Fruit fly (Drosophila melanogaster) whole organism, embryonic: ENCODE measurements around the gene Fkbp59.
A peak's percentile ranks its signal among the peaks of the same experiment; 100 is the strongest.

ENCODE experiments used
- Atf6 ChIP-seq: fragments of 200-800 bp; sonication (Bioruptor generic); IDR thresholded peaks from 2 replicates; pipeline ENCODE4 v1.3.6; 2022; ENCODE audit warnings: missing biosample characterization, missing genetic modification characterization
- CG10267 ChIP-seq: fragments of 200-800 bp; sonication (Bioruptor generic); optimal IDR thresholded peaks from 2 replicates; lab custom pipeline; 2018; ENCODE audit warnings: missing biosample characterization, mild to moderate bottlenecking, missing genetic modification characterization, moderate library complexity
- CG10462 ChIP-seq: fragments of 200-800 bp; sonication (Bioruptor generic); optimal IDR thresholded peaks from 2 replicates; lab custom pipeline; 2016; ENCODE audit warnings: missing biosample characterization, missing genetic modification characterization
- CG10979 ChIP-seq: fragments of 200-800 bp; sonication (Bioruptor generic); optimal IDR thresholded peaks from 2 replicates; lab custom pipeline; 2018; ENCODE audit warnings: missing biosample characterization, mild to moderate bottlenecking, missing genetic modification characterization, moderate library complexity
- CG11247 ChIP-seq: fragments of 200-800 bp; sonication (Bioruptor generic); IDR thresholded peaks from 2 replicates; pipeline ENCODE4 v1.3.6; 2022; ENCODE audit warnings: missing biosample characterization, missing genetic modification characterization
- CG11456 ChIP-seq: fragments of 200-800 bp; sonication (Bioruptor generic); IDR thresholded peaks from 3 replicates; pipeline ENCODE4 v1.3.6; 2022; ENCODE audit warnings: missing biosample characterization, missing genetic modification characterization
- CG12299 ChIP-seq: fragments of 200-800 bp; sonication (Bioruptor generic); optimal IDR thresholded peaks from 2 replicates; lab custom pipeline; 2018; ENCODE audit warnings: missing biosample characterization, mild to moderate bottlenecking, missing genetic modification characterization
- CG12391 ChIP-seq: fragments of 200-800 bp; sonication (Bioruptor generic); optimal IDR thresholded peaks from 3 replicates; lab custom pipeline; 2018; ENCODE audit warnings: missing biosample characterization, mild to moderate bottlenecking, missing genetic modification characterization, moderate library complexity
- CG13287 ChIP-seq: fragments of 200-800 bp; sonication (Bioruptor generic); IDR thresholded peaks from 2 replicates; pipeline ENCODE4 v1.3.6; 2022; ENCODE audit warnings: missing biosample characterization, missing genetic modification characterization; ENCODE audit not compliant: partially characterized antibody
- CG1529 ChIP-seq: fragments of 200-800 bp; sonication (Bioruptor generic); optimal IDR thresholded peaks from 3 replicates; lab custom pipeline; 2018; ENCODE audit warnings: missing biosample characterization, missing genetic modification characterization
- CG16815 ChIP-seq: fragments of 200-800 bp; sonication (Bioruptor generic); optimal IDR thresholded peaks from 3 replicates; lab custom pipeline; 2017; ENCODE audit warnings: missing biosample characterization, mild to moderate bottlenecking, missing genetic modification characterization
- CG17328 ChIP-seq: fragments of 200-800 bp; sonication (Bioruptor generic); IDR thresholded peaks from 2 replicates; pipeline ENCODE4 v1.3.6; 2022; ENCODE audit warnings: missing biosample characterization, missing genetic modification characterization
- CG18599 ChIP-seq: fragments of 200-800 bp; sonication (Bioruptor generic); optimal IDR thresholded peaks from 3 replicates; lab custom pipeline; 2017; ENCODE audit warnings: missing biosample characterization, missing genetic modification characterization, mild to moderate bottlenecking, moderate library complexity, missing genetic modification reagents
- CG18764 ChIP-seq: fragments of 200-800 bp; sonication (Bioruptor generic); optimal IDR thresholded peaks from 3 replicates; lab custom pipeline; 2016; ENCODE audit warnings: missing biosample characterization, missing genetic modification characterization
- CG2712 ChIP-seq: fragments of 200-800 bp; optimal IDR thresholded peaks from 3 replicates; lab custom pipeline; 2019; ENCODE audit warnings: missing biosample characterization, mild to moderate bottlenecking, missing genetic modification characterization, moderate library complexity
- CG3847 ChIP-seq: fragments of 200-800 bp; sonication (Bioruptor generic); IDR thresholded peaks from 2 replicates; pipeline ENCODE4 v1.3.6; 2022; ENCODE audit warnings: missing biosample characterization, missing genetic modification characterization
- CG4424 ChIP-seq: fragments of 200-800 bp; sonication (Bioruptor generic); optimal IDR thresholded peaks from 3 replicates; lab custom pipeline; 2016; ENCODE audit warnings: missing biosample characterization, missing genetic modification characterization
- CG4820 ChIP-seq: fragments of 200-800 bp; sonication (Bioruptor generic); optimal IDR thresholded peaks from 3 replicates; lab custom pipeline; 2016; ENCODE audit warnings: missing biosample characterization, missing genetic modification characterization
- CG7745 ChIP-seq: fragments of 200-800 bp; sonication (Bioruptor generic); optimal IDR thresholded peaks from 2 replicates; lab custom pipeline; 2018; ENCODE audit warnings: missing biosample characterization, mild to moderate bottlenecking, missing genetic modification characterization, moderate library complexity
- CG7839 ChIP-seq: fragments of 200-800 bp; sonication (Bioruptor generic); optimal IDR thresholded peaks from 3 replicates; lab custom pipeline; 2018; ENCODE audit warnings: missing biosample characterization, mild to moderate bottlenecking, missing genetic modification characterization, moderate library complexity
- CG9876 ChIP-seq: fragments of 200-800 bp; sonication (Bioruptor generic); optimal IDR thresholded peaks from 2 replicates; lab custom pipeline; 2016; ENCODE audit warnings: missing biosample characterization, missing genetic modification characterization
- Dref ChIP-seq: fragments of 200-800 bp; sonication (Bioruptor generic); IDR thresholded peaks from 2 replicates; pipeline ENCODE4 v1.3.6; 2022; ENCODE audit warnings: missing biosample characterization, missing genetic modification characterization
- Med ChIP-seq: fragments of 200-800 bp; sonication (Bioruptor generic); peaks from one replicate; lab custom pipeline; 2016; ENCODE audit warnings: missing biosample characterization, missing genetic modification characterization, mild to moderate bottlenecking, inconsistent platforms, moderate library complexity
- Meics ChIP-seq: fragments of 200-800 bp; sonication (Bioruptor generic); optimal IDR thresholded peaks from 2 replicates; lab custom pipeline; 2017; ENCODE audit warnings: missing biosample characterization, mild to moderate bottlenecking, missing genetic modification characterization
- NC2α ChIP-seq: fragments of 200-800 bp; sonication (Bioruptor generic); optimal IDR thresholded peaks from 2 replicates; lab custom pipeline; 2016; ENCODE audit warnings: missing biosample characterization, missing genetic modification characterization
- PHDP ChIP-seq: fragments of 200-800 bp; sonication (Bioruptor generic); optimal IDR thresholded peaks from 3 replicates; lab custom pipeline; 2018; ENCODE audit warnings: missing biosample characterization, mild to moderate bottlenecking, missing genetic modification characterization, moderate library complexity
- Side ChIP-seq: fragments of 200-800 bp; sonication (Bioruptor generic); optimal IDR thresholded peaks from 2 replicates; lab custom pipeline; 2016; ENCODE audit warnings: missing biosample characterization, missing genetic modification characterization
- Sry-β ChIP-seq: fragments of 200-800 bp; sonication (Bioruptor generic); optimal IDR thresholded peaks from 2 replicates; lab custom pipeline; 2018; ENCODE audit warnings: missing biosample characterization, mild to moderate bottlenecking, missing genetic modification characterization, moderate library complexity
- Vsx1 ChIP-seq: fragments of 200-800 bp; sonication (Bioruptor generic); optimal IDR thresholded peaks from 2 replicates; lab custom pipeline; 2017; ENCODE audit warnings: missing biosample characterization, mild to moderate bottlenecking, missing genetic modification characterization, missing genetic modification reagents
- aop ChIP-seq: fragments of 200-800 bp; sonication (Bioruptor generic); IDR thresholded peaks from 2 replicates; pipeline ENCODE4 v1.3.6; 2022; ENCODE audit warnings: missing biosample characterization, missing genetic modification characterization
- ap ChIP-seq: fragments of 200-800 bp; sonication (Bioruptor generic); IDR thresholded peaks from 2 replicates; pipeline ENCODE4 v1.3.6; 2022; ENCODE audit warnings: missing biosample characterization, missing genetic modification characterization
- ash1 ChIP-seq: fragments of 200-800 bp; sonication (Bioruptor generic); optimal IDR thresholded peaks from 2 replicates; lab custom pipeline; 2018; ENCODE audit warnings: missing biosample characterization, mild to moderate bottlenecking, missing genetic modification characterization
- chn ChIP-seq: fragments of 200-800 bp; sonication (Bioruptor generic); optimal IDR thresholded peaks from 2 replicates; lab custom pipeline; 2016; ENCODE audit warnings: missing biosample characterization, missing genetic modification characterization
- danr ChIP-seq: fragments of 200-800 bp; sonication (Bioruptor generic); IDR thresholded peaks from 2 replicates; pipeline ENCODE4 v1.3.6; 2022; ENCODE audit warnings: missing biosample characterization, missing genetic modification characterization
- dmrt99B ChIP-seq: fragments of 200-800 bp; sonication (Bioruptor generic); optimal IDR thresholded peaks from 2 replicates; lab custom pipeline; 2018; ENCODE audit warnings: missing biosample characterization, mild to moderate bottlenecking, missing genetic modification characterization, moderate library complexity
- hbn ChIP-seq: fragments of 200-800 bp; sonication (Bioruptor generic); IDR thresholded peaks from 2 replicates; pipeline ENCODE4 v1.3.6; 2022; ENCODE audit warnings: missing biosample characterization, missing genetic modification characterization; ENCODE audit not compliant: partially characterized antibody
- inv ChIP-seq: fragments of 200-800 bp; sonication (Bioruptor generic); IDR thresholded peaks from 2 replicates; pipeline ENCODE4 v1.3.6; 2022; ENCODE audit warnings: missing biosample characterization, missing genetic modification characterization; ENCODE audit not compliant: partially characterized antibody
- jigr1 ChIP-seq: fragments of 200-800 bp; sonication (Bioruptor generic); IDR thresholded peaks from 3 replicates; pipeline ENCODE4 v1.3.6; 2022; ENCODE audit warnings: missing biosample characterization, missing genetic modification characterization
- knrl ChIP-seq: fragments of 200-800 bp; sonication (Bioruptor generic); IDR thresholded peaks from 3 replicates; pipeline ENCODE4 v1.3.6; 2022; ENCODE audit warnings: missing biosample characterization, missing genetic modification characterization; ENCODE audit not compliant: partially characterized antibody
- maf-S ChIP-seq: fragments of 200-800 bp; sonication (Bioruptor generic); optimal IDR thresholded peaks from 2 replicates; lab custom pipeline; 2016; ENCODE audit warnings: missing biosample characterization, missing genetic modification characterization
- mam ChIP-seq: fragments of 200-800 bp; sonication (Bioruptor generic); optimal IDR thresholded peaks from 3 replicates; lab custom pipeline; 2016; ENCODE audit warnings: missing biosample characterization, missing genetic modification characterization
- pita ChIP-seq: fragments of 200-800 bp; sonication (Bioruptor generic); optimal IDR thresholded peaks from 2 replicates; lab custom pipeline; 2017; ENCODE audit warnings: missing biosample characterization, mild to moderate bottlenecking, missing genetic modification characterization
- repo ChIP-seq: fragments of 200-800 bp; sonication (Bioruptor generic); optimal IDR thresholded peaks from 2 replicates; lab custom pipeline; 2016; ENCODE audit warnings: missing biosample characterization, missing genetic modification characterization
- salm ChIP-seq: fragments of 200-800 bp; sonication (Bioruptor generic); optimal IDR thresholded peaks from 2 replicates; lab custom pipeline; 2018; ENCODE audit warnings: missing biosample characterization, mild to moderate bottlenecking, missing genetic modification characterization
- sens-2 ChIP-seq: fragments of 200-800 bp; sonication (Bioruptor generic); IDR thresholded peaks from 2 replicates; pipeline ENCODE4 v1.3.6; 2022; ENCODE audit warnings: missing biosample characterization, missing genetic modification characterization
- shn ChIP-seq: fragments of 200-800 bp; sonication (Bioruptor generic); optimal IDR thresholded peaks from 3 replicates; lab custom pipeline; 2016; ENCODE audit warnings: missing biosample characterization, missing genetic modification characterization
- sqz ChIP-seq: fragments of 200-800 bp; sonication (Bioruptor generic); optimal IDR thresholded peaks from 3 replicates; lab custom pipeline; 2018; ENCODE audit warnings: missing biosample characterization, mild to moderate bottlenecking, missing genetic modification characterization
- stc ChIP-seq: fragments of 200-800 bp; sonication (Bioruptor generic); IDR thresholded peaks from 2 replicates; pipeline ENCODE4 v1.3.6; 2022; ENCODE audit warnings: missing biosample characterization, missing genetic modification characterization
- unc-4 ChIP-seq: fragments of 200-800 bp; sonication (Bioruptor generic); IDR thresholded peaks from 2 replicates; pipeline ENCODE4 v1.3.6; 2022; ENCODE audit warnings: missing biosample characterization, missing genetic modification characterization; ENCODE audit not compliant: partially characterized antibody
- vfl ChIP-seq: fragments of 200-800 bp; sonication (Bioruptor generic); optimal IDR thresholded peaks from 2 replicates; lab custom pipeline; 2016; ENCODE audit warnings: missing biosample characterization, missing genetic modification characterization

Fkbp59 gene

DNA sequence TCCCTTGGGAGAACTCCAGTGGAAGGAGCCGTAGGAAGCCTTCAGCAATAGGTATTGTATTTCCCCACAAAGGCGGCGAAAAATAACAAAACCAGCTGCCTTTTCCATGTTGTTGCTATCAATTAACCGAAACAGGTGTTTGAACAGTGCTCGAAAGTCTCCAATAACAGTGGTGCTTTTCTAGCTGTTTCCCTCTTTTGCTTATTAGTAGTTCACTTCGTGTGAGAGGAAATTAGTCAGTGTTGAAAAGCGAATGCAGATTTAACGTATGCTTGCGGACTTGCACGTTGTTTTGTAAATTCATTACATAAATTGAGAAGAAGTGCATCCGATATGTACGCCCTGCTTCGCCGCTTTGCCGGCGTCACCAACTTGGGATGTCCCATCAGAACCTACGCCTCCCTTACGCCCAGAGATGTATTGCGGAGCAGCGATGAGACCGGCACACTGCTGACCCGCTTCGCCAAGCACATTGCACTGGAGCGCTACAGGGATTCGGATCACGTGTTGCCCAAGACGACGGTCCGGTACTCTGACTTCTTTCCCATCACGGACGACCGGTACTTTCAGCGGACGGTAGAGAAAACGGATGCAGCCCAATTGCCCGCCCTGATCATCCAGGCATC is 50.9 kb downstream of the Fkbp59 start, which contains the start of the genes Datp and CG4619 (continued):
- TF ChIP-seq aop (GFP tag; lab: Robert Waterston, UW) (no peak), CG12299 (no peak), maf-S (GFP tag; lab: Kevin White, UChicago) (peak; percentile 25), CG2712 (peak; percentile 16), Meics (peak; percentile 39), sqz (GFP tag; lab: Kevin White, UChicago) (no peak), unc-4 (GFP tag; lab: Robert Waterston, UW) (peak; percentile 37; the same call in 1 of the 2 replicates), CG10267 (tag; lab: Kevin White, UChicago) (peak; percentile 92), PHDP (tag; lab: Kevin White, UChicago) (no peak), CG4424 (GFP tag; lab: Kevin White, UChicago) (peak; percentile 2), inv (no peak), CG18599 (GFP tag; lab: Kevin White, UChicago) (peak; percentile 72), CG13287 (GFP tag; lab: Robert Waterston, UW) (peak; percentile 26; the same call in 1 of the 2 replicates), CG16815 (GFP tag; lab: Kevin White, UChicago) (no peak), jigr1 (GFP tag; lab: Robert Waterston, UW) (no peak), CG10462 (no peak), hbn (GFP tag; lab: Robert Waterston, UW) (no peak), stc (GFP tag; lab: Robert Waterston, UW) (no peak), Med (GFP tag; lab: Kevin White, UChicago) (peak; percentile 96), CG7839 (tag; lab: Kevin White, UChicago) (no peak), dmrt99B (tag; lab: Kevin White, UChicago) (no peak), pita (GFP tag; lab: Kevin White, UChicago) (no peak), CG3847 (GFP tag; lab: Robert Waterston, UW) (peak; percentile 83), CG10979 (peak; percentile 6), Side (GFP tag; lab: Kevin White, UChicago) (peak; percentile 27), danr (GFP tag; lab: Robert Waterston, UW) (no peak), mam (GFP tag; lab: Kevin White, UChicago) (peak; percentile 63), ash1 (GFP tag; lab: Kevin White, UChicago) (no peak), CG17328 (peak; percentile 29; the same call in 1 of the 2 replicates), vfl (GFP tag; lab: Kevin White, UChicago) (peak; percentile 43), sens-2 (GFP tag; lab: Robert Waterston, UW) (no peak), Dref (GFP tag; lab: Robert Waterston, UW) (peak; percentile 46), Atf6 (no peak), salm (tag; lab: Kevin White, UChicago) (no peak), chn (no peak), ap (GFP tag; lab: Robert Waterston, UW) (no peak), CG7745 (tag; lab: Kevin White, UChicago) (no peak), CG18764 (GFP tag; lab: Kevin White, UChicago) (peak; percentile 32), Sry-β (peak; percentile 93), CG11456 (GFP tag; lab: Robert Waterston, UW) (peak; percentile 74), CG11247 (GFP tag; lab: Robert Waterston, UW) (peak; percentile 21; the same call in 1 of the 2 replicates), CG12391 (tag; lab: Kevin White, UChicago) (peak; percentile 19), NC2α (GFP tag; lab: Kevin White, UChicago) (no peak), CG1529 (GFP tag; lab: Kevin White, UChicago) (no peak), repo (GFP tag; lab: Kevin White, UChicago) (peak; percentile 16), CG4820 (GFP tag; lab: Kevin White, UChicago) (no peak), Vsx1 (GFP tag; lab: Kevin White, UChicago) (no peak), shn (GFP tag; lab: Kevin White, UChicago) (peak; percentile 76), knrl (GFP tag; lab: Robert Waterston, UW) (0 out of 3 replicates have a peak, but pooled peaks have one; percentile 24), CG9876 (peak; percentile 48)
